Worm (Caenorhabditis elegans) whole organism, midembryonic: ENCODE results near the gene gur-5.

ENCODE experiments used
- T22C8.4 ChIP-seq: fragments of 200-800 bp; sonication (Bioruptor generic); IDR thresholded peaks from 2 replicates; pipeline ENCODE4 v1.3.6; 2022; ENCODE audit warnings: missing genetic modification characterization, missing compliant biosample characterization
- cog-1 ChIP-seq: sonication (generic microtip); optimal IDR thresholded peaks from 2 replicates; lab custom pipeline; 2016; ENCODE audit warnings: missing genetic modification characterization, missing compliant biosample characterization
- flt-1 ChIP-seq: fragments of 200-800 bp; sonication (Bioruptor generic); IDR thresholded peaks from 2 replicates; pipeline ENCODE4 v1.3.6; 2022; ENCODE audit warnings: missing genetic modification characterization, missing compliant biosample characterization
- klf-2 ChIP-seq: fragments of 200-800 bp; sonication (Bioruptor generic); conservative IDR thresholded peaks from 2 replicates; pipeline ENCODE4 v1.3.6; 2022; ENCODE audit warnings: missing genetic modification reagents, missing genetic modification characterization, missing compliant biosample characterization
- med-1 ChIP-seq: sonication (generic microtip); optimal IDR thresholded peaks from 2 replicates; lab custom pipeline; 2017; ENCODE audit warnings: missing genetic modification characterization, mild to moderate bottlenecking, missing compliant biosample characterization, antibody characterized with exemption, missing genetic modification reagents; ENCODE audit not compliant: insufficient read depth
- ref-1 ChIP-seq: fragments of 200-800 bp; sonication (Bioruptor generic); conservative IDR thresholded peaks from 2 replicates; pipeline ENCODE4 v1.3.6; 2022; ENCODE audit warnings: missing genetic modification reagents, missing genetic modification characterization, missing compliant biosample characterization
- tab-1 ChIP-seq: fragments of 200-800 bp; sonication (Bioruptor generic); IDR thresholded peaks from 2 replicates; pipeline ENCODE4 v1.3.6; 2022; ENCODE audit warnings: missing genetic modification characterization, missing compliant biosample characterization
- ztf-23 ChIP-seq: fragments of 200-800 bp; sonication (Bioruptor generic); IDR thresholded peaks from 2 replicates; pipeline ENCODE4 v1.3.6; 2022; ENCODE audit warnings: missing genetic modification reagents, missing genetic modification characterization, missing compliant biosample characterization
- ztf-29 ChIP-seq: fragments of 200-800 bp; sonication (Bioruptor generic); IDR thresholded peaks from 2 replicates; pipeline ENCODE4 v1.3.6; 2022; ENCODE audit warnings: missing genetic modification reagents, missing genetic modification characterization, missing compliant biosample characterization

Gene gur-5

DNA sequence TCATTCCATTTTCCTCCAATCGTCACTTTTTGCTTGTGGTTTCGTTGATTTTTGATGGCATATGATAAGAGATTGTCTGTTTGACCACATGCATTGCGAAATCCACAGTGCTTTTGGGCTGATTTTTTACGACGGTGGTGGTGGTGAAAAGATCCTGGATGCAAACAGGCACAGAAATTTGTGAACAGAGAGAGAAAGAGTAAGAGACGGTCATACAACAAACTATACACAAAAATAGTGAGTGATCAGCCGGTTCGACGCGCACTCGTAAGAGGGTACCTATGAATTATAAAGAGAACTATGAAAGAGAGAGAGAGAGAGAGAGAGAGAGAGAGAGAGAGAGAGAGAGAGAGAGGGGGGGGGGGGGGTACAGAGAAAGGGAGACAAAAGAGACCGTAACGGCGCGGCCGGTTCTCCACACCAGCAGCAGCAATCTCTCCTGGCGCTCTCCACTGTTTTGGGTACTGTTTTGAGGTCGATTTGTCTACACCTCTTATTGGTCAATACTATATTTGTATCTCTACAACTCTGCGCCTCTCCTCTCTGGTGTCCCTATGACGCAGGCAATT, 36.7 kb downstream of the gur-5 start:
- TF ChIP-seq ztf-23 (GFP tag; lab: Robert Waterston, UW), result no peak
- no peak for TF ChIP-seq T22C8.4 (GFP tag; lab: Robert Waterston, UW)
- TF ChIP-seq ref-1 (GFP tag; lab: Robert Waterston, UW), result no peak
- peak; percentile 6 for TF ChIP-seq cog-1 (tag; lab: Kevin White, UChicago)
- no peak for TF ChIP-seq med-1 (GFP tag; lab: Kevin White, UChicago)

DNA sequence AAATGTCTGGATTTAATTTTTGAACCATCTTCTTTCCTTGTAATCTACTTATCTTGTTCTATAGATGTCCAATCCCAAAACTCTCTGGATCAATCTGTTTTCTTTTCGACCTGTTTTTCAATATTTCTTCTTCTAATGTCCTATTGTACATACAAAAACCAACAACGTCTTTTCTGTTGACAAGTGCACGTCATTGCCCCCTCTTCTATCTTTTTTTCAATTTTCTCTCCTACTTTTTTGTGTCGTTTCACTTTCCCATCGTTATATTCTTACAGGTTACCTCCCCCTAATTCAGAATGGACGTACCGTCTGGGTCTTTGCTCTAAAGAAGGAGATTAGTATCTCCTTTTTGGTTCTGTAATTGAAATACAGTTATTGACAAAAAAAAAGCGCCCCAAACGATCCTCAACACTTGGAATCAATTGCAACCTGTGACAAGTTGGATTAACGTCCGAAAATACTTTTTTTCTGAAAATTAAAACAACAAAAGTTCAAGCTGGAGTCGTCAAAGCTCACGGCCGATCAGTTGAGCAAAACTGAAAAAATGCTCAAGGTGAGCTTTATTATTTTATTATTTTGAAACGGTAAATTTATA, 37.7 kb downstream of the gur-5 start, which contains the start of gene vhp-1:
Gene vhp-1 (plus strand): TSS at position 545 of the 595 bp plus-strand sequence.
- TF ChIP-seq tab-1 (GFP tag; lab: Robert Waterston, UW), result no peak
- no peak for TF ChIP-seq med-1 (GFP tag; lab: Kevin White, UChicago)
- TF ChIP-seq flt-1 (GFP tag; lab: Robert Waterston, UW), result no peak
- no peak for TF ChIP-seq klf-2 (GFP tag; lab: Robert Waterston, UW)
- no peak for TF ChIP-seq ztf-23 (GFP tag; lab: Robert Waterston, UW)
- no peak for TF ChIP-seq ref-1 (GFP tag; lab: Robert Waterston, UW)
- TF ChIP-seq T22C8.4 (GFP tag; lab: Robert Waterston, UW), result no peak
- no peak for TF ChIP-seq ztf-29 (GFP tag; lab: Robert Waterston, UW)
- TF ChIP-seq cog-1 (tag; lab: Kevin White, UChicago), result no peak

DNA sequence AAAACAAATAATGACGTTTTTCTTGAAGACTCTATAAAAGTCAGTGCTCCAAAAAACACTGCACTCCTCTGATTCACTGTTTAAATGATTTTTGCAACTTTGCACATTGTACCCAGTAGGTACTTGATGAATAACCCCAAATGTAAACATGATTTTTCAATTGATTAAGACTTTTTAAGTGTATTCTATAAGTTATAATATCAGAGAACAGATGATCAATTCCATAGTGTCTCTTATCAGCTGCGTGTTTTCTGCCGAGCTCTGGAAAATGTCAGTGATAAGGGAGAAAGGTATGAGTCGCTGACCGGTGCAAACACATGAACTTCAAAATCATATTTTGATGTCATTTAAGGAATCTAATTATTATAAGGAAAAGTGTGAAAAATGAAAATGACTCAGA, 38.6 kb downstream of the gur-5 start:
- TF ChIP-seq ztf-23 (GFP tag; lab: Robert Waterston, UW), result no peak
- no peak for TF ChIP-seq klf-2 (GFP tag; lab: Robert Waterston, UW)
- no peak for TF ChIP-seq ref-1 (GFP tag; lab: Robert Waterston, UW)
- no peak for TF ChIP-seq T22C8.4 (GFP tag; lab: Robert Waterston, UW)
- TF ChIP-seq cog-1 (tag; lab: Kevin White, UChicago), result no peak
- no peak for TF ChIP-seq med-1 (GFP tag; lab: Kevin White, UChicago)
- no peak for TF ChIP-seq tab-1 (GFP tag; lab: Robert Waterston, UW)
- no peak for TF ChIP-seq ztf-29 (GFP tag; lab: Robert Waterston, UW)

DNA sequence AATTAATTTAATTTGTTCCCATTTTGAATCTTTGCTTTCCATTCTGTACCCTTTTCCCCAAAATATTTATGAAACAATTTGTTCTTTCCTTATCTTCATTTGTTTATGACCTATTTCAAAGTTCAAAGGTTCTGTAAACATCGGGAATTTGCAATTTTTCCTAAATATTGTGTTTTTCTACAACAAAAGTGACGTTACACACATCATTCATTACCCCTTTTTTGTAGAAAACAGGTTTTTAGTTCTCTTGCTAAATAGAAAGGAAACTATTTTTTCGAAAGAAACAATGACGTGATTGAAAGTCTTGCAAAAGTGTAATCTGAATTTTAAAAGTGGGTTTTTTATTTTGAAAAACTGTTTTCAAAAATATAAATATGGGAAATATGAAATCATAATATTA, 39.5 kb downstream of the gur-5 start:
- TF ChIP-seq cog-1 (tag; lab: Kevin White, UChicago), result no peak
- TF ChIP-seq ztf-23 (GFP tag; lab: Robert Waterston, UW), result no peak
- no peak for TF ChIP-seq klf-2 (GFP tag; lab: Robert Waterston, UW)
- no peak for TF ChIP-seq ztf-29 (GFP tag; lab: Robert Waterston, UW)
- TF ChIP-seq tab-1 (GFP tag; lab: Robert Waterston, UW), result no peak
- TF ChIP-seq med-1 (GFP tag; lab: Kevin White, UChicago), result no peak
- no peak for TF ChIP-seq T22C8.4 (GFP tag; lab: Robert Waterston, UW)
- TF ChIP-seq flt-1 (GFP tag; lab: Robert Waterston, UW), result no peak
- TF ChIP-seq ref-1 (GFP tag; lab: Robert Waterston, UW), result no peak

DNA sequence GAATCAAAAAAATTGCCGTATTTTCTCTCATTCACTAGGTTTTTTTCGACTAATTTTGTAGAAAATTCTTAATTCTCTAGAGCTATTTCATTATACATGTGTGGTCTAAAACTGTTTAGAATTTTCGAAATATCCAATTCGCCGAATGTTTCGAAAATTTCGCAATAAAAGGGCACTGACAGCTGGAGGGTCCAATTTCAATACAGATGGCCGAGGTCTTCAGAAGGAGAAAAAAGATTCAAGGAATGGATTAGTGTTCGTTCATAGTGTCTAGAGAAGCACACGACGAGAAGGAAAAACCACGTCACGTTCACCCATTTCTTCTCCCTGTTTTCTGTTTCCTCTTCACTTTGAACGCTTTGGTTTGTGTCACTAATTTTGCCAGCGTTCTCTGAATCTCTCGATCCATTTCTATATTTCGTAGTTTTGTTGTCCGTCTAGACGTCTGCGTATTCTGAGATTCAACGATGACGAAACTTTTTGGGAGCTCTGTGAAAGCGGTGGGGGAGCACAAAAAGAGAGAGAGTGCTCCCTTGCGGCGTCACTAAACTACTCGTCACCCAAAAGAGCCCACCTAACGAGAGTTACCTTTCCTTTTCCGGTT, 41.0 kb downstream of the gur-5 start:
- TF ChIP-seq flt-1 (GFP tag; lab: Robert Waterston, UW), result 0 out of 2 replicates have a peak, but pooled peaks have one; percentile 19
- no peak for TF ChIP-seq ztf-23 (GFP tag; lab: Robert Waterston, UW)
- TF ChIP-seq ztf-29 (GFP tag; lab: Robert Waterston, UW), result no peak
- TF ChIP-seq cog-1 (tag; lab: Kevin White, UChicago), result peak; percentile 0

DNA sequence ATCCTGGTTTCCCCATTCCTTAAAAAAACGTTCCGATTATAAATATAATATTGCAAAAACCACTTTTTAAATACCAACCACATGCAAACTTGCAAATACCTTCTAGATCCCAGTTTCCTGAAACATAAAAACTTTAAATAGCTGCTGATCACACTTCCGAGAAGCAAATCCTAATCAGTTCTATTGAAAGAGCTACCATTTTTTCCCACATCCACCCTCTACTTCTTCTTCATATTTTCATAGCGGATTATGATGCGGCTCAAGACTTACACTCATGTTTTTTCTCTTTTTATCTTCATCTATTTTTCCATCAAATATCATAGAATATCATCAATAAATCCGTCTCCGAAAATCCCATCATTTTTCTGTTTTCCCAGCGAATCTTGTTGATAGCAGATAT, 41.8 kb downstream of the gur-5 start:
- TF ChIP-seq ztf-29 (GFP tag; lab: Robert Waterston, UW), result no peak
- no peak for TF ChIP-seq ztf-23 (GFP tag; lab: Robert Waterston, UW)
- TF ChIP-seq med-1 (GFP tag; lab: Kevin White, UChicago), result no peak
- no peak for TF ChIP-seq flt-1 (GFP tag; lab: Robert Waterston, UW)
- no peak for TF ChIP-seq tab-1 (GFP tag; lab: Robert Waterston, UW)
- TF ChIP-seq ref-1 (GFP tag; lab: Robert Waterston, UW), result no peak
- TF ChIP-seq cog-1 (tag; lab: Kevin White, UChicago), result no peak
- TF ChIP-seq T22C8.4 (GFP tag; lab: Robert Waterston, UW), result no peak
- TF ChIP-seq klf-2 (GFP tag; lab: Robert Waterston, UW), result no peak

DNA sequence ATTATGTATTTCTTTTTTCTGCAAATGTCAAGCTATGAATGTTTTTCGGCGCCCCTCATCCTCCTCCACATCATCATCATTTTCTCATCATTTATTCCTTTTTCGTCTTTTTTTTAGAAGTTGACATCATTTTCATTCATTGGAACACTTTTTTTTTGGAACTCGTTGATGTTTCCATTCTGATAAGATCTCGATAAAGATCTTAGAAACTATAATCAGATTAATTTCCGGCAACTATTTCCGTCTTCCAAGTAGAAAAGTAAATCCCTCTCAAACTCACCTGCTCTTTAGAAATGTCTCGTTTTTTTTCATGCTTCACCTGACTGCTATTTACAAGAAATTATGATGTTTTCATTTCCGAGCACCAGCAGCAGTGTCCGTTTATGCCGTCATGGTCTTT, 43.8 kb downstream of the gur-5 start:
- TF ChIP-seq cog-1 (tag; lab: Kevin White, UChicago) (no peak), ztf-23 (GFP tag; lab: Robert Waterston, UW) (no peak), flt-1 (GFP tag; lab: Robert Waterston, UW) (no peak), ref-1 (GFP tag; lab: Robert Waterston, UW) (no peak), ztf-29 (GFP tag; lab: Robert Waterston, UW) (no peak), klf-2 (GFP tag; lab: Robert Waterston, UW) (no peak), tab-1 (GFP tag; lab: Robert Waterston, UW) (no peak), T22C8.4 (GFP tag; lab: Robert Waterston, UW) (no peak), med-1 (GFP tag; lab: Kevin White, UChicago) (no peak)

DNA sequence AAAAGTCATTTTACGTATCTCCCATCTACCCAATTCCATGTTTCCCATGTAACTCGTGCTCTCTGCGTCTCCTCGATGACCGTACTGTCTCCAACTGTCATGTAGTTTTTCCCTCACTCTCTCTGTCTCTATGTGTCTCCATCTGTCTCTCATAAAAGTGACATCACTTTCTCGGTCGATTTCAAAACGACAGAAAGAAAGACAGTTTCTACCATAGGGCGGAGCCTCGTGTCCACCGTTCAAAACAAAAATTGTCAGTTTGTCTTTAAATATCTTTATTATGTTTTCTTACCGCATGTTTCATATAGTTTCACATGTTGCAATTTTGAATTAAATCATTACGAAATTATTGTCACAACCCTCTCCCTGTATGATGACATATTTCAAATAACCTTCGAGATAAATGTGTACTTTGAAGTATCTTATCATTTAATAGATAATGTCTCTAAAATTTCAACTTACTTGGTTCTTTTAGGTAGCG, 45.1 kb downstream of the gur-5 start:
- 0 out of 2 replicates have a peak, but pooled peaks have one; percentile 20 for TF ChIP-seq flt-1 (GFP tag; lab: Robert Waterston, UW)
- TF ChIP-seq cog-1 (tag; lab: Kevin White, UChicago), result peak; percentile 53
- TF ChIP-seq tab-1 (GFP tag; lab: Robert Waterston, UW), result no peak
